Fruit fly (Drosophila melanogaster) S2 (cell line): ENCODE results near the gene MESK4.
A peak's percentile ranks its signal among the peaks of the same experiment; 100 is the strongest.
"Not testable (repeated sequence)": the region's sequence is repeated elsewhere in the genome, so short reads cannot be mapped to it uniquely, and the experiment has no call there.

ENCODE experiments used
- CG8478 ChIP-seq: fragments of >200 bp; optimal IDR thresholded peaks from 2 replicates; lab custom pipeline; 2018
- CTCF ChIP-seq, 2 experiments: fragments of >200 bp; optimal IDR thresholded peaks; 2 replicates each; lab custom pipeline; 2018

The MESK4 gene

DNA sequence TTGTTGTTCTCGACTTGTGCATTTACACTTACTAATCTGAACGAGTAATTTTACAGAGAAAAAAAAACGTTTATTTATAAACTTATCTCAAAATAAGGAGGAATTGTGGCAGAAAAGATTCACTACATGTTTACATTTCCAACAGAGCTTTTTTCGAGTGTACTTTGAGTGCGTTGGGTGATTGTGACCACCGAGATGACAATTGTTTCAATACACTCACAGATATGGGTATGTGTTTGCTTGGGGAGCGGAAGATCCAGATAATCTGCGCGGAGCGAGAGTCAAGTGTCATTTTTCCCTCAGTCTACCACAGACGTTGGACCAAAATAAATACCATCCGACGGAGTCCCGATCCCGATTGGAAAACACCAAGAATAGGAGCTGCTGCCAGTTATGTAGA is at the start of gene MESK4:
Gene MESK4 (plus strand): TSS at position 301 of the 400 bp plus-strand sequence.
- not testable (repeated sequence) for TF ChIP-seq CG8478 (lab: Kevin White, UChicago); CTCF (optimal IDR thresholded peaks at IDR 0.05; lab: Kevin White, UChicago)

DNA sequence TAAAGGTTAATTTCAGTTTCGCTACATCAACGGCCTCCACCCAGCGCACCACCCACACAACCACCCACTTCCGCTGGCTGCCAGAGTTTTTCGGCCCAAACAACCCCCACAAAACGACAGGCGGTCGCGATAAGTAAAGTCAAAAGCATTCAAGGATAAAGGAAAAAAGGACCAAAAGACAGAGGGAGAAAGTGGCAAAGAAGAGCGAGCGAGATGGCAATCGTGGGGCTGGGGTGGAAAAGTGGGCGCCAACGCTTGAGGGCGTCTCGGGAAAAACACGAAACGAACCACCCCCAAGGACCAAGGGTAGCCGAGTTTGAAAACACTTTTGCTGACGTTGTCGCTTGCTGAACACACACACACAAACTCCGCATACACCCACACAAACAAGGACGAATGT is 48.1 kb upstream of the MESK4 start:
- TF ChIP-seq CG8478 (lab: Kevin White, UChicago) (no peak), CTCF (optimal IDR thresholded peaks at IDR 0.05; lab: Kevin White, UChicago) (no peak)

DNA sequence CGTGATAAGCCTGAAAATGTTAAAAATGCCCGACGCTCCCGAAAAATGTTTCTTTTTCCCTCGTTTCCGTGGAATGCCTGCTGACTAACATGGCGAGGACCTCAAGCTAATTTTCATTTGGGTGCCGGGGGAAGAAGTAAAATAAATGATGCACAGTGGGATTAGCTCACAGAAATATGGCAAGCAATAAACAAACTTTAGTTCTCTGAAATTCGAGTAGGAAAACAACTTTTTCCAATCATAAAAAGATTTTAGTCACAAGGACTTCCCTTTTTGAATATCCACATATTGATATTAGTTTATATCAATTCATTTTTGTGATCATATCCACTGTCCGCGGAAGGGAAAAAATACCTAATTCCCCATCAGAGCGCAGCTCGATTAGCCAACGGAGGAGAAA is 47.3 kb upstream of the MESK4 start:
- no peak for TF ChIP-seq CG8478 (lab: Kevin White, UChicago)
- no peak for TF ChIP-seq CTCF (optimal IDR thresholded peaks at IDR 0.05; lab: Kevin White, UChicago)

DNA sequence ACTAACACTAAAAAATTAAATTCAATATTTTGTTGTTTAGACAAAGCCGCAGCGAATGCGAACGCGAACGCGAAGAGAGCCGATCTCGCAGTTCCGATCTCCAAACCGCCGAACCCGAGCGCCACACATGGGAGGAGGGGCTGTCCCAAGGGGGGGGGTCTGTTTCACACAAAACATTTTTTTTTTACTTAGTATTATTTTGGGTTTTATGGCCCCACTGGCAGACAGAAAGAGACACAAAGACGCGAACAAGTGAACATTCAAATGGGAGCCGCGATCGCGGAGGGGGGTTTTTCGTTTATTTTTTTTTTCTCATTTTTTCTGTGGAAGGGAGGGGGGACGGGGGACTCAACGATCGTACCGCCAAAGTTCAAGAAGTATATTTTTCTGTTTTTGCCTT is 44.3 kb upstream of the MESK4 start:
- TF ChIP-seq CG8478 (lab: Kevin White, UChicago) (no peak), CTCF (optimal IDR thresholded peaks at IDR 0.05; lab: Kevin White, UChicago) (no peak)

DNA sequence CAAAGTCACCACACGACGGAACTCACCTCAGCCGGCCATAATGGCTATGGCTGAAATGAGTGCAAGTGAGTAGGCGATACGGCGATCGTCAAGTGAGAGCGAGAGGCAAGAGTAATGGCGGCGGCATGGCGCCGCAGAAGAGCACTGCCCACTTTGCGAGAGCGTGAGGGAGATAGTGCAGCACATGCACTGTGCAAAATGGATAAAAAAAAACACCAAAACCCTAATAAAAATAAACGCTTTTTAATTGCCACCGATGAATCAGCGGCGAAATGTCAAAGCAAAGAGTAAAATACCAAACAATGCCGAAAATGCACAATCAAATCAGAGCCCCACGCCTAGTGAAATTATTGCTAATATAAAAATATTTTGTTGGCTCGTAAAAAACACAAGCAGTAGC is 39.9 kb upstream of the MESK4 start:
- TF ChIP-seq CG8478 (lab: Kevin White, UChicago), result no peak
- TF ChIP-seq CTCF (optimal IDR thresholded peaks at IDR 0.05; lab: Kevin White, UChicago), result peak; percentile 49 to 64

DNA sequence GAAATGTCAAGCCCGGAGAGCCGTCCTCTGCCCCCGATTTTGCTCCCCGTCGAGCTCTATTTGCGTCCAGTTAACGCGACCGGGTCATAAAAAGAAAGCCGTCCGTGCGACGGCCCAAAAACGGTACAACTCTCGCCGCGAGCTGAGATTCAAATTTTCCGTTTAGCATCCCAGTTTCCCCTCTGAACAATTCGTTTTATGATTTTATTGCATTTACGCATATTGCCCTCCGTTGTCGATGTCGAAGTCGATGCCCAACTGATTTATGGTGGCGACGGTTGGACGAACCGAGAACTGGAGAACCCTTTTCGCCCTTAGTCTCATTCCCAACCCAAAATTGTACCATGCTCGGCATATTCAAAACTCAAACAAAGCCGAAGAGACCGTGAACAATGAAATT is 37.2 kb upstream of the MESK4 start:
- TF ChIP-seq CTCF (optimal IDR thresholded peaks at IDR 0.05; lab: Kevin White, UChicago), result no peak
- no peak for TF ChIP-seq CG8478 (lab: Kevin White, UChicago)

DNA sequence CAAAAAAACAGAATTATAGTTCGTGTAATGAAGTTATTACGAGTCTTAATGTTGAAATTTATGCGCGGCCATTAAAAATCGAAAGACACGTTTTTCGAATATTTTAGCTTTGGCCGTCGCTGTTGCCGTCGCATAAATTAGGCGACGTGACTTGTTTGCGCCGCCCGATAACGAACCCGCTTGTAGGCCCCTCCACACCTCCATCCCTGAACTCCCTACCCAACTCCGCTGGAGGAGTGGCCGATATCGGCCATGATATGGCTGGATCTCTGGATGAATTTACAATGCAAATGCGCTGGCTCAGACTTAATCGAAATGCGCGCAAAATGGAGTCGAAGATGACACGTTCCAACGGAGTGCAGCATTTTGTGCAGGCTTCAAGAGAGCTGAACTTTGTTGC is 34.2 kb upstream of the MESK4 start:
- TF ChIP-seq CG8478 (lab: Kevin White, UChicago), result no peak
- no peak for TF ChIP-seq CTCF (optimal IDR thresholded peaks at IDR 0.05; lab: Kevin White, UChicago)

DNA sequence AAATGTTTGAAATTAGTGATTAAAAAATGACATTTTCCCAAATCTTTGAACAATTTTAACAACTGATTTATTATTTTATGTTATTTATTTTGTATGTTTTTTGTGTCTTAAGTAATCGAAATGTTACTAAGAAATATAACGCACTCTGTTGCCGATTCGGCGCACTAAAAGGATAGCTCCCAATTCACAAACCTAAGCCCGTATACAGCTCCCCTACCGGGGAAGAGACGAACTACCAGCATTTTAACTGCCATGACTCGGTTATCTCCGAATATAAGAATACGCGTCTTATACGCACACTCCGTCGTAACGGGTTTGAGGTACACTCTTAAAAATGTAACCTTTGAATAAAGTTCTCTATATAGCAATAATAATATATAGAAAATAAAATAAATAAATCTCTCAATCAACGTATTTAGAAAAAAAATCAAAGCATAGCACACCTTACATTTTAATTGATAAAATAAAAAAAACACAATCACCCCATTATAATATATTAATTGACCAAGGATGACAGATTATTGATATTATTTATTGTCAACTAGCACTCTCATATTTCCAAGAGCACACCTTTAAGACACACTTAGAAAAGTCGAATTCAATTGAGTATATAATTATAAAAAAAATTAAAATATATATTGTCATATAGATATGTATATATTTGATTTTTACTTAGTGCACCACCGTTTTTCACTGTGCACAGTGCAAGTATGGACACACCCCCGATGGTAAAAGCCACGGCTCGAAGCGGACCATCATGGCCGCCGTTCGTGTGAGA is 30.7 kb upstream of the MESK4 start:
- TF ChIP-seq CG8478 (lab: Kevin White, UChicago) (no peak), CTCF (optimal IDR thresholded peaks at IDR 0.05; lab: Kevin White, UChicago) (peak; percentile 96 to 98)

DNA sequence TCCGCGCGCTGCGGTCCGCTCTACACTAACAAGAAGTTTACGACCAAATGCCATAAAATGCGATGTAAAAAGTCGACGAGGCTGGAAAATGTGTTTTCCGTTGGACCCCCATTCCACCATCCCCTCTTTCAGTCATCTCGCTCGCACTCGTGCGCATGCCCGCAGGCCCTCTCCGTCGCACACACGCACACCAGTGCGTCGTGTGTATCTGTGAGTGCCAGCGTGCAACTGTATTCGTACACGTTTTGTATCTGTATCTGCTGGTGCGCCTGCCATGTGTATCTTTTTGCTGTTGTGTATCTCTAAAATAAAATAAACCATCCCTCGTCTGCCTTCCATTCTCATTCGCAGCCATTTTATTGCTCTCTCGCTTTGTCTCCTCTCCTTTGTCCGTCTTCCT is 28.4 kb upstream of the MESK4 start:
- TF ChIP-seq CG8478 (lab: Kevin White, UChicago) (no peak), CTCF (optimal IDR thresholded peaks at IDR 0.05; lab: Kevin White, UChicago) (peak in 1 of 2 experiments; percentile 10)

DNA sequence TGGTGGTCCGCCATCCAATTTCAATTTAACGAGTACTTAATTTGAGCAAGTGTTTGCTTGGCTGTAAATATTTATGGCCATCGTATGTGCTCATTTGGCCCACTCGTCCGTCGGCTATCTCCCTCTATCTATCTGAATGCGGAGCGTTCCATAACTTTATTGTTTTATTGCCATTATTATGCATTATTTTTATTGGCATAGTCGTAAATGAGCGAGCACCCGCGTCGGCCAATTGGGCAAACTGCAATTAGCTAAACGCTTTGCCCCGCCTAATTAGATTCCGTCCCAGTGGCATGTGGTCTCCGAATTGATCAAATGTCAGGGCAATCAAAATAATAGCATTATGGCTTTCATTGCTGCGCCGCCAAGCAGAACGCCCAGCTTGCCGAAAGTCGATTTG is 26.3 kb upstream of the MESK4 start:
- no peak for TF ChIP-seq CTCF (optimal IDR thresholded peaks at IDR 0.05; lab: Kevin White, UChicago)
- no peak for TF ChIP-seq CG8478 (lab: Kevin White, UChicago)

DNA sequence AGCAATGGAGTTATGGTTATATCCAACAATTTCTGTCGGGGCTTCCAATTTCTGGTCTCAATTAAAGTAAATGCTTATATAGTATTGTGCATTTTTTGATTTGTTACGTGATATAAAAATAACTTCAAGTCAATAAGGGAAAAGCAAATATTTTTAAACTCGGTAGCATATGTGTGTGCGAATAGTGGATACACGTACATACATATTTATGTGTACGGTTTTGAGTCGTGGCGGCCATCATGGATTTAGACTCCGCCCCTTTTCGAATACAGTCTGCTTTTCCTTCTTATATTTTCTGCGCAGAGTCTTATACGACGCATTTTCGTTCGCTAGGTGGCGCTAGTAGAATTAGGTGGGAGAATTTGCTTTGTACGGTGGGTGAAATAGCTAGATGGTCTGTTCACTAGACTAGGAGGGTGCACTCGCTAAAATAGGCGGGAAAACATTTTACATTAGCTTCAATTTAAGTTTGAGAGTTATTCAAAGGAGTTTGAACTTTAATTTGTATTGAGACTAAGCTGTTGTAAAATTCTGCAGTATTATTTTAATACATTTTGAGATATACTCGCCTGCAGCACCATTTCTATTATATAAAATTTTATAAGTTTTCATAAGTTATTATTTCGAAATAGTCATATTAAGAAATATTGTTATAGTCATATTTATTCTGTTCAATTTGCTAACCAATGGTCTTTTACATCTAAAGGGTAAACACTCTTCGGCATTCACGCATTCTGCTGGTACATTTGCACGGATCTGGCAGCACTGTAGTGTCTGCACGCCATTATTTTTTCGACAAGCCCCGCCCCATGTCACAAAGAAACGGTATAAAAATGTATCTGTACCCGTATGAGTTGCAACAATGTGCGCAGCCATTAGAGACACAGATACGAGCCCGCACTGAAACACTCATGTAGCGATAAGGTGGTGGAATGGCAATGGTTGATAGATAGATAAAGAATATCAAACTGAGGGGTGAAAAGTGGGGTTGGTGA is 19.0 kb upstream of the MESK4 start:
- TF ChIP-seq CG8478 (lab: Kevin White, UChicago) (no peak), CTCF (optimal IDR thresholded peaks at IDR 0.05; lab: Kevin White, UChicago) (peak; percentile 99)

DNA sequence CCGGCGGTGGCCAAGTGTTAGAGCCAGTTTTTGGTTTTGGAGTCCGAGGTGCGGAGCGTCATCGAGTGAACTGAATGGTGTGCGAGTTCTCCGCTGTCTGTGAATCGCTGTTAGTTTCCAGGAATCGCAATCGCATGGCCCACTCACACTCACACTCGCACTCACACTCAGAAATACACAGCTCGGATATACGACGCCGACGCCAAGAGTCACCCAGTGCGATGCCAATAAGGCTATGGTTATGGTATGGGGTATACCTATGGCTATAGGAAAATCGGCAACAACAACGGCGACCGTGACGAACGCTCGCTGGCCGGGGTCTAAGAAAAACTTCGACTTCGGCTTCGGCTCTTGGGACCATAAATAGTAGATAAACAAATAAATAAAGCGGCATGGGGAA is 16.5 kb upstream of the MESK4 start, which contains the start of gene Abd-B:
Gene Abd-B (minus strand): TSS at position 101 of the 400 bp plus-strand sequence.
- TF ChIP-seq CG8478 (lab: Kevin White, UChicago), result no peak
- TF ChIP-seq CTCF (optimal IDR thresholded peaks at IDR 0.05; lab: Kevin White, UChicago), result no peak

DNA sequence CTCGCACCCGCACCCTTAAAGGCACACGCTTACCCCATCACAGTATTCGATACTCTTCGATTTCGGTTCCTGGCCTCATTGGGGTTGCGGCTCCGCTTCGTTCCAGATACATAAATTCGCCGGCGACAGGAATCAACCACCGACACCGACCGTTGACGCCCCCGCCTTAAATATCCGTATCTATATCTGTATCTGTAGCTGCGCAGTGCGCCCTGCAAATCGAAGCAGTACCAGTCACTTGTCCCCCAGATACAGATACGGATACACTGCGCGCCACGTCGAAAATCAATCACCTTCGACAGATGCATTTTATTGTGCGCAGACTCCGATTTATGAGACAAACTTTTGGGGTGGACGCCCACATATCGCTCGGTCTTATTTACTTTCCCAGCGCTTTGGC is 16.0 kb upstream of the MESK4 start:
- no peak for TF ChIP-seq CG8478 (lab: Kevin White, UChicago)
- no peak for TF ChIP-seq CTCF (optimal IDR thresholded peaks at IDR 0.05; lab: Kevin White, UChicago)

DNA sequence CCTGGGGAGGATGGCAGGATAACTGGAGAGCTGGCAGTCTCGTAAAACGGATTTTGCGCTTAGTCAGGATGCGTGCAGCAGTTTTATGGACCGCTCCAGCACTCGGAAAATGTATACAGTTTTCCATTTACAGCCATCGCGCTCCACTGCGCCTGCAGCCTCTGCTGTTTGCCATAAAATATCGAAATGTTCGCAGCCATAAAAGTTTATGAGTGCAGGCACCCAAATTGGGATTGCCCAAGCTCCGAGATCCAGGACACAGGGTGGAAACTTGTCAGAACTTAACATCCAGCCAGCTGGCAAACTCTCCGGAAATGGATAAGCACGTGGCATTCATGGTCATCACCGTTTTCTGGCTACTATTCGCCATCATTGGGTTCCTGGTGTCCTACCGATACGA is 13.7 kb upstream of the MESK4 start, which contains the start of gene VhaM9.7-d:
Gene VhaM9.7-d (plus strand): TSS at position 301 of the 400 bp plus-strand sequence.
- no peak for TF ChIP-seq CG8478 (lab: Kevin White, UChicago)
- TF ChIP-seq CTCF (optimal IDR thresholded peaks at IDR 0.05; lab: Kevin White, UChicago), result no peak
